Worm (Caenorhabditis elegans) whole organism, midembryonic: ENCODE results near the gene R07B7.8.

Experiments used
- T22C8.4 ChIP-seq: fragments of 200-800 bp; sonication (Bioruptor generic); IDR thresholded peaks from 2 replicates; pipeline ENCODE4 v1.3.6; 2022; ENCODE audit warnings: missing genetic modification characterization, missing compliant biosample characterization
- cog-1 ChIP-seq: sonication (generic microtip); optimal IDR thresholded peaks from 2 replicates; lab custom pipeline; 2016; ENCODE audit warnings: missing genetic modification characterization, missing compliant biosample characterization
- flt-1 ChIP-seq: fragments of 200-800 bp; sonication (Bioruptor generic); IDR thresholded peaks from 2 replicates; pipeline ENCODE4 v1.3.6; 2022; ENCODE audit warnings: missing genetic modification characterization, missing compliant biosample characterization
- klf-2 ChIP-seq: fragments of 200-800 bp; sonication (Bioruptor generic); conservative IDR thresholded peaks from 2 replicates; pipeline ENCODE4 v1.3.6; 2022; ENCODE audit warnings: missing genetic modification reagents, missing genetic modification characterization, missing compliant biosample characterization
- med-1 ChIP-seq: sonication (generic microtip); optimal IDR thresholded peaks from 2 replicates; lab custom pipeline; 2017; ENCODE audit warnings: missing genetic modification characterization, mild to moderate bottlenecking, missing compliant biosample characterization, antibody characterized with exemption, missing genetic modification reagents; ENCODE audit not compliant: insufficient read depth
- ref-1 ChIP-seq: fragments of 200-800 bp; sonication (Bioruptor generic); conservative IDR thresholded peaks from 2 replicates; pipeline ENCODE4 v1.3.6; 2022; ENCODE audit warnings: missing genetic modification reagents, missing genetic modification characterization, missing compliant biosample characterization
- tab-1 ChIP-seq: fragments of 200-800 bp; sonication (Bioruptor generic); IDR thresholded peaks from 2 replicates; pipeline ENCODE4 v1.3.6; 2022; ENCODE audit warnings: missing genetic modification characterization, missing compliant biosample characterization
- ztf-23 ChIP-seq: fragments of 200-800 bp; sonication (Bioruptor generic); IDR thresholded peaks from 2 replicates; pipeline ENCODE4 v1.3.6; 2022; ENCODE audit warnings: missing genetic modification reagents, missing genetic modification characterization, missing compliant biosample characterization
- ztf-29 ChIP-seq: fragments of 200-800 bp; sonication (Bioruptor generic); IDR thresholded peaks from 2 replicates; pipeline ENCODE4 v1.3.6; 2022; ENCODE audit warnings: missing genetic modification reagents, missing genetic modification characterization, missing compliant biosample characterization

DNA sequence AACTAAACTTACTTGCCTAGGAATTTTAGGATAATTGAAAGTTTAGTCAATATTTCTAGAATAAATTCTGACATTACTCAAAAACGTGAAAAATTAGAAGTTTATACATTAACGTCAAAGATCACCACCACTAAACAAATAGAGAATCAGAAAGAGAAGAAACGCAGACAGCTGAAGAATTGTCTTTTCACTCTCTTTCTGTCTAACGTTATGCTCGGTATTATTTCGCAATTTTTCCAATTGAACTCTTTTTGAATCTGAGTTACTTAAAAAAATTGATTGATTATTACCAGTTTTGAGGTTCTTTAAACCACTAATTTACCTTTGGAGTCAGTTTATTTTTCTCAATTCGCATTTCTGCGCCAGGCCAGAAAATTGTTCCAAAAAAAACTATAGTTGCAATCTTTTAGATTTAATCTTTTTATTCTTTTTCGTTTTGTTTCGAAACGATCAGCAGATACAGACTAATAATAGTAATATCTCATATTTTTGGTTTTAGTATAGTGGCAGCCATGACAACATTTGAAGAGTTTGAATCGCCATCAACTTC is 16.8 kb upstream of the R07B7.8 start, which contains the start of gene nhr-154:
- TF ChIP-seq flt-1 (no peak), ztf-29 (no peak), cog-1 (tag; lab: Kevin White, UChicago) (no peak), klf-2 (no peak), ztf-23 (no peak), ref-1 (GFP tag; lab: Robert Waterston, UW) (no peak), tab-1 (GFP tag; lab: Robert Waterston, UW) (no peak), med-1 (GFP tag; lab: Kevin White, UChicago) (no peak), T22C8.4 (GFP tag; lab: Robert Waterston, UW) (no peak)
